Worm (Caenorhabditis elegans): ENCODE data around the gene hoe-1.

hoe-1 gene

ce11 chrIV:4749728-4750278 lies 5.7 kb upstream of the hoe-1 start, which contains the start of the genes rpl-20 and Y17G9B.5 (continued):
- TF ChIP-seq hlh-11 (tag; optimal IDR thresholded peaks at IDR 0.05), result peak; percentile 100
- peak; percentile 96 for TF ChIP-seq ztf-7 (tag; optimal IDR thresholded peaks at IDR 0.05)
- TF ChIP-seq zfp-2 (tag; optimal IDR thresholded peaks at IDR 0.05), result peak; percentile 94
- TF ChIP-seq ceh-62 (tag; optimal IDR thresholded peaks at IDR 0.05), result peak; percentile 16
- TF ChIP-seq zip-2 (tag; optimal IDR thresholded peaks at IDR 0.05), result peak; percentile 95
- TF ChIP-seq madf-5 (GFP tag; IDR thresholded peaks at IDR 0.05), result peak; percentile 96 to 99
- peak; percentile 97 for TF ChIP-seq D1046.2 (GFP tag; IDR thresholded peaks at IDR 0.05)
- peak; percentile 93 for TF ChIP-seq ZK337.2 (GFP tag; IDR thresholded peaks at IDR 0.05)
- peak; percentile 98 for TF ChIP-seq unc-130 (GFP tag; optimal IDR thresholded peaks at IDR 0.05)
- peak; percentile 100 for TF ChIP-seq rbr-2 (tag; optimal IDR thresholded peaks at IDR 0.05)

- TF ChIP-seq aha-1 (tag) (peak; percentile 29), F44E2.7 (GFP tag; IDR thresholded peaks at IDR 0.05) (0 out of 2 replicates have a peak, but pooled peaks have one; percentile 20), hlh-11 (tag; optimal IDR thresholded peaks at IDR 0.05) (no peak), lim-7 (GFP tag; IDR thresholded peaks at IDR 0.05) (peak; percentile 48; the same call in 1 of the 2 replicates), ceh-44 (GFP tag; IDR thresholded peaks at IDR 0.05) (0 out of 2 replicates have a peak, but pooled peaks have one; percentile 46), snpc-1.2 (GFP tag; IDR thresholded peaks at IDR 0.05) (no peak; the same call in 1 of the 2 replicates), set-16 (GFP tag; IDR thresholded peaks at IDR 0.05) (peak; percentile 69)
These were observed 5.1 kb upstream of the hoe-1 start for ce11 chrIV:4749155-4749554.

ce11 chrIV:4748408-4749105 lies 4.5 kb upstream of the hoe-1 start, which contains the start of gene cyc-2.1:
Gene cyc-2.1 (minus strand): TSS chrIV:4749012.
- TF ChIP-seq ZK546.5 (tag; optimal IDR thresholded peaks at IDR 0.05), result no peak
- 0 out of 2 replicates have a peak, but pooled peaks have one; percentile 9 for TF ChIP-seq F44E2.7 (GFP tag; IDR thresholded peaks at IDR 0.05)
- TF ChIP-seq mdt-29 (GFP tag; IDR thresholded peaks at IDR 0.05), result no peak
- TF ChIP-seq tra-1 (GFP tag; IDR thresholded peaks at IDR 0.05), result peak; percentile 10; the same call in 1 of the 2 replicates
- peak; percentile 79 for TF ChIP-seq lin-38 (GFP tag; IDR thresholded peaks at IDR 0.05)
- TF ChIP-seq nhr-28 (tag; optimal IDR thresholded peaks at IDR 0.05), result peak; percentile 55
- TF ChIP-seq daf-16 (GFP tag; optimal IDR thresholded peaks at IDR 0.05), result no peak
- TF ChIP-seq daf-16 (tag; optimal IDR thresholded peaks at IDR 0.05), result peak; percentile 44
- TF ChIP-seq daf-8 (GFP tag; IDR thresholded peaks at IDR 0.05), result no peak
- TF ChIP-seq duxl-1 (tag; optimal IDR thresholded peaks at IDR 0.05; ENCODE audit: poor library complexity), result no peak
- TF ChIP-seq lin-1 (GFP tag; IDR thresholded peaks at IDR 0.05), result peak; percentile 63; the same call in 1 of the 2 replicates
- TF ChIP-seq sdz-12 (GFP tag; optimal IDR thresholded peaks at IDR 0.05), result no peak
- TF ChIP-seq F37D6.2 (tag; optimal IDR thresholded peaks at IDR 0.05), result peak; percentile 1
- TF ChIP-seq ceh-62 (tag; optimal IDR thresholded peaks at IDR 0.05), result no peak
- peak in 1 of 2 experiments; percentile 49; a peak in 1 of 4 replicates for TF ChIP-seq madf-5 (GFP tag; IDR thresholded peaks at IDR 0.05)
- TF ChIP-seq cey-2 (tag; optimal IDR thresholded peaks at IDR 0.05; ENCODE audit: borderline replicate concordance, insufficient read depth), result no peak
- peak; percentile 78 for TF ChIP-seq ama-1 (optimal IDR thresholded peaks at IDR 0.05)
- peak; percentile 15 for TF ChIP-seq spr-1 (tag; optimal IDR thresholded peaks at IDR 0.05)
- TF ChIP-seq nhr-6 (tag; optimal IDR thresholded peaks at IDR 0.05), result peak; percentile 61
- TF ChIP-seq hif-1 (tag; optimal IDR thresholded peaks at IDR 0.05), result no peak
- TF ChIP-seq T20F7.1 (GFP tag; optimal IDR thresholded peaks at IDR 0.05), result peak; percentile 50
- TF ChIP-seq Y75B8A.6 (GFP tag; IDR thresholded peaks at IDR 0.05), result 0 out of 2 replicates have a peak, but pooled peaks have one; percentile 22
- TF ChIP-seq hlh-30 (tag; optimal IDR thresholded peaks at IDR 0.05; ENCODE audit: insufficient read depth), result peak; percentile 18
- no peak for TF ChIP-seq ceh-32 (tag; optimal IDR thresholded peaks at IDR 0.05; ENCODE audit: poor library complexity)
- no peak for TF ChIP-seq ceh-82 (tag; optimal IDR thresholded peaks at IDR 0.05)
- no peak for TF ChIP-seq fkh-10 (GFP tag; optimal IDR thresholded peaks at IDR 0.05)
- TF ChIP-seq F26F4.8 (GFP tag; conservative IDR thresholded peaks at IDR 0.05), result no peak
- TF ChIP-seq lin-39 (tag; optimal IDR thresholded peaks at IDR 0.05), result no peak
- TF ChIP-seq T26A8.4 (GFP tag; IDR thresholded peaks at IDR 0.05), result peak; percentile 73
- TF ChIP-seq jun-1 (tag; optimal IDR thresholded peaks at IDR 0.05), result peak; percentile 24
- TF ChIP-seq nhr-77 (tag; optimal IDR thresholded peaks at IDR 0.05), result peak; percentile 42
- no peak for TF ChIP-seq nhr-41 (GFP tag; IDR thresholded peaks at IDR 0.05)
- TF ChIP-seq ZK337.2 (GFP tag; IDR thresholded peaks at IDR 0.05), result no peak
- peak; percentile 11 for TF ChIP-seq zfp-2 (tag; optimal IDR thresholded peaks at IDR 0.05)
